Fruit fly (Drosophila melanogaster): ENCODE data around the gene CG12795.
A peak's percentile ranks its signal among the peaks of the same experiment; 100 is the strongest.

CG12795 gene

dm6 chr2L:3477057-3477755, 24.9 kb downstream of the CG12795 start (continued):
- TF ChIP-seq BEAF-32 (GFP tag; optimal IDR thresholded peaks at IDR 0.05), result peak; percentile 8
- TF ChIP-seq Oaz (GFP tag; IDR thresholded peaks at IDR 0.05), result no peak
- TF ChIP-seq CG11085 (GFP tag; IDR thresholded peaks at IDR 0.05), result no peak
- peak; percentile 51 for TF ChIP-seq HLH54F (GFP tag; optimal IDR thresholded peaks at IDR 0.05)
- no peak for TF ChIP-seq Chrac-16 (GFP tag; optimal IDR thresholded peaks at IDR 0.05)
- TF ChIP-seq amos (GFP tag; IDR thresholded peaks at IDR 0.05; ENCODE audit: partially characterized antibody), result no peak
- TF ChIP-seq B-H1 (GFP tag; IDR thresholded peaks at IDR 0.05), result peak; percentile 27; the same call in 1 of the 3 replicates
- no peak for TF ChIP-seq toy (GFP tag; IDR thresholded peaks at IDR 0.05)
- no peak for TF ChIP-seq CG1529 (GFP tag; optimal IDR thresholded peaks at IDR 0.05)
- peak; percentile 15 for TF ChIP-seq CG18599 (GFP tag; optimal IDR thresholded peaks at IDR 0.05)
- peak; percentile 16 for TF ChIP-seq CG1233 (GFP tag; optimal IDR thresholded peaks at IDR 0.05)
- TF ChIP-seq sens (GFP tag), result peak; percentile 87
- peak; percentile 38 for TF ChIP-seq sd (tag; optimal IDR thresholded peaks at IDR 0.05)
- peak; percentile 50 to 64 for TF ChIP-seq dpn (GFP tag; optimal IDR thresholded peaks at IDR 0.05)
- peak; percentile 1 for TF ChIP-seq CG1602 (GFP tag; optimal IDR thresholded peaks at IDR 0.05)
- TF ChIP-seq CG9609 (GFP tag; optimal IDR thresholded peaks at IDR 0.05), result peak; percentile 44
- peak; percentile 17 for TF ChIP-seq pum (GFP tag; optimal IDR thresholded peaks at IDR 0.05)
- peak; percentile 43 to 47 for TF ChIP-seq Pdp1 (GFP tag; optimal IDR thresholded peaks at IDR 0.05)
- peak; percentile 4 for TF ChIP-seq caup (GFP tag; optimal IDR thresholded peaks at IDR 0.05; ENCODE audit: severe bottlenecking)
- TF ChIP-seq gro (GFP tag; optimal IDR thresholded peaks at IDR 0.05), result peak; percentile 1
- peak; percentile 36 for TF ChIP-seq slou (GFP tag; optimal IDR thresholded peaks at IDR 0.05)
- TF ChIP-seq zfh1 (GFP tag; IDR thresholded peaks at IDR 0.05), result no peak
- peak; percentile 23; the same call in 1 of the 2 replicates for TF ChIP-seq Ada2b (GFP tag; IDR thresholded peaks at IDR 0.05)
- TF ChIP-seq gcm (GFP tag; optimal IDR thresholded peaks at IDR 0.05), result no peak
- peak; percentile 31 for TF ChIP-seq CG17829 (tag; optimal IDR thresholded peaks at IDR 0.05)
- no peak for TF ChIP-seq wor (GFP tag; IDR thresholded peaks at IDR 0.05)
- TF ChIP-seq sug (tag; optimal IDR thresholded peaks at IDR 0.05), result peak; percentile 38
- peak; percentile 37 for TF ChIP-seq tx (GFP tag; optimal IDR thresholded peaks at IDR 0.05)
- peak; percentile 42 for TF ChIP-seq bcd (GFP tag; optimal IDR thresholded peaks at IDR 0.05)
- peak; percentile 39 for TF ChIP-seq CG17385 (GFP tag; optimal IDR thresholded peaks at IDR 0.05)
- peak; percentile 96 for TF ChIP-seq D19B (GFP tag; optimal IDR thresholded peaks at IDR 0.05)
- TF ChIP-seq ems (GFP tag; optimal IDR thresholded peaks at IDR 0.05), result peak; percentile 22
- TF ChIP-seq CG15011 (GFP tag; optimal IDR thresholded peaks at IDR 0.05), result peak; percentile 11
- peak; percentile 28 for TF ChIP-seq CG18262 (tag; optimal IDR thresholded peaks at IDR 0.05)
- no peak for TF ChIP-seq C15 (GFP tag; IDR thresholded peaks at IDR 0.05)
- TF ChIP-seq chinmo (GFP tag; IDR thresholded peaks at IDR 0.05; ENCODE audit: partially characterized antibody), result peak; percentile 53; the same call in 1 of the 4 replicates
- peak; percentile 52 for TF ChIP-seq CG7839 (tag; optimal IDR thresholded peaks at IDR 0.05)
- TF ChIP-seq CG3163 (GFP tag; optimal IDR thresholded peaks at IDR 0.05), result peak; percentile 5
- TF ChIP-seq CG11723 (GFP tag; optimal IDR thresholded peaks at IDR 0.05), result peak; percentile 40
- TF ChIP-seq Xrp1 (GFP tag; IDR thresholded peaks at IDR 0.05), result 0 out of 2 replicates have a peak, but pooled peaks have one; percentile 20
- TF ChIP-seq cwo (GFP tag; optimal IDR thresholded peaks at IDR 0.05), result peak; percentile 76
- peak; percentile 48 for TF ChIP-seq CG9437 (GFP tag; optimal IDR thresholded peaks at IDR 0.05)
- no peak for TF ChIP-seq danr (GFP tag; IDR thresholded peaks at IDR 0.05)
- no peak for TF ChIP-seq fd102C (GFP tag; optimal IDR thresholded peaks at IDR 0.05)
- peak; percentile 85 for TF ChIP-seq CG12769 (tag; optimal IDR thresholded peaks at IDR 0.05)
- peak; percentile 18 for TF ChIP-seq CG1603 (tag; optimal IDR thresholded peaks at IDR 0.05)
- TF ChIP-seq CG2678 (tag; optimal IDR thresholded peaks at IDR 0.05), result peak; percentile 58
- TF ChIP-seq Abd-B (GFP tag; optimal IDR thresholded peaks at IDR 0.05), result peak; percentile 15
- TF ChIP-seq CG31224 (GFP tag; IDR thresholded peaks at IDR 0.05), result no peak
